Worm (Caenorhabditis elegans) whole organism, midembryonic: Measurements from ENCODE around the gene ccd-5.

ENCODE experiments used
- T22C8.4 ChIP-seq: fragments of 200-800 bp; sonication (Bioruptor generic); IDR thresholded peaks from 2 replicates; pipeline ENCODE4 v1.3.6; 2022; ENCODE audit warnings: missing genetic modification characterization, missing compliant biosample characterization
- flt-1 ChIP-seq: fragments of 200-800 bp; sonication (Bioruptor generic); IDR thresholded peaks from 2 replicates; pipeline ENCODE4 v1.3.6; 2022; ENCODE audit warnings: missing genetic modification characterization, missing compliant biosample characterization
- klf-2 ChIP-seq: fragments of 200-800 bp; sonication (Bioruptor generic); conservative IDR thresholded peaks from 2 replicates; pipeline ENCODE4 v1.3.6; 2022; ENCODE audit warnings: missing genetic modification reagents, missing genetic modification characterization, missing compliant biosample characterization
- med-1 ChIP-seq: sonication (generic microtip); optimal IDR thresholded peaks from 2 replicates; lab custom pipeline; 2017; ENCODE audit warnings: missing genetic modification characterization, mild to moderate bottlenecking, missing compliant biosample characterization, antibody characterized with exemption, missing genetic modification reagents; ENCODE audit not compliant: insufficient read depth
- ref-1 ChIP-seq: fragments of 200-800 bp; sonication (Bioruptor generic); conservative IDR thresholded peaks from 2 replicates; pipeline ENCODE4 v1.3.6; 2022; ENCODE audit warnings: missing genetic modification reagents, missing genetic modification characterization, missing compliant biosample characterization
- tab-1 ChIP-seq: fragments of 200-800 bp; sonication (Bioruptor generic); IDR thresholded peaks from 2 replicates; pipeline ENCODE4 v1.3.6; 2022; ENCODE audit warnings: missing genetic modification characterization, missing compliant biosample characterization
- ztf-23 ChIP-seq: fragments of 200-800 bp; sonication (Bioruptor generic); IDR thresholded peaks from 2 replicates; pipeline ENCODE4 v1.3.6; 2022; ENCODE audit warnings: missing genetic modification reagents, missing genetic modification characterization, missing compliant biosample characterization
- ztf-29 ChIP-seq: fragments of 200-800 bp; sonication (Bioruptor generic); IDR thresholded peaks from 2 replicates; pipeline ENCODE4 v1.3.6; 2022; ENCODE audit warnings: missing genetic modification reagents, missing genetic modification characterization, missing compliant biosample characterization

ce11 chrX:2577442-2577841 is 5.0 kb upstream of the ccd-5 start, which contains the start of gene ttr-42:
- no peak for TF ChIP-seq ztf-23
- no peak for TF ChIP-seq klf-2 (GFP tag; lab: Robert Waterston, UW)
- no peak for TF ChIP-seq ref-1 (GFP tag; lab: Robert Waterston, UW)
- no peak for TF ChIP-seq flt-1 (GFP tag; lab: Robert Waterston, UW)
- no peak for TF ChIP-seq T22C8.4 (GFP tag; lab: Robert Waterston, UW)
- TF ChIP-seq med-1 (GFP tag; lab: Kevin White, UChicago), result no peak
- TF ChIP-seq tab-1, result no peak
- no peak for TF ChIP-seq ztf-29 (GFP tag; lab: Robert Waterston, UW)
